Fruit fly (Drosophila melanogaster) whole organism, embryonic: ENCODE data around the gene Mlc1.

Experiments
- CG9817 ChIP-seq: fragments of 200-800 bp; sonication (Bioruptor generic); optimal IDR thresholded peaks from 2 replicates; lab custom pipeline; 2018; ENCODE audit warnings: missing biosample characterization, mild to moderate bottlenecking, missing genetic modification characterization, moderate library complexity
- Hey ChIP-seq: fragments of 200-800 bp; sonication (Bioruptor generic); optimal IDR thresholded peaks from 3 replicates; lab custom pipeline; 2018; ENCODE audit warnings: missing biosample characterization, mild to moderate bottlenecking, missing genetic modification characterization
- Sin3A ChIP-seq: fragments of >200 bp; optimal IDR thresholded peaks from 2 replicates; lab custom pipeline; 2018

DNA sequence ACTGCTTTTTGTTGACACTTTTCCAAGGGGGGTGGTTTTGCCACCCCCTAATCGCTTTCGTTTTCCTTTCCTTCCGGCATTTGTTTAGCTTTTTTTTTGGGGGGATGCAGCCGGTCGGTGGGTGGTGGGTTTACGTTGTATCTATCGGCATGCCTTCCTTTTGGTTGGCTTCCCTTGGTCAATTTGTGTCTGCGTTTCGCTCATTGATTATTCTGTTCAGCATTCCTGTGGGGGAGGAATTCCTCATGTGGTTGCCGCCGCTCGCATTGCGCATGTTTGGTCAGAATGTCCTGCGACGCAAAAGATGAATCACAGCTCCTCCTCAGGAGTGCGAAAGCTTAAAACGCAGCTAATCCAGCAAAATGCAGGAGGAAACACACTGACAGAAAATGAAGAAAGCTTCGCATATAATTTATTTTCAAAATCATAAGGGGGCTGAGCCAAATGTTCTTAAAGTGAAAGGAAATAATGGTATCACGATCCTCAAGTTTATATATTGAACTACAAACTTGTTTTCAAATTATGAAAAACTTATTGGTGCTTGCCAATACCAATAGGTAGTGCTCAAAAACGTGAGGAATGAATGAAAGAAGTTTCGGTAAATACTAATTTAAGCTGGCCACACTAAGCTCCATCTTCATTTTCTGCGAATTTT is 7.7 kb downstream of the Mlc1 start, which contains the start of gene RpS10a:
- TF ChIP-seq Hey = no peak
- no peak for TF ChIP-seq Sin3A (lab: Kevin White, UChicago)
- TF ChIP-seq CG9817 (tag; lab: Kevin White, UChicago) = no peak
